Worm (Caenorhabditis elegans) whole organism, L4 larva: ENCODE results near the gene M03C11.3.
"Not testable (repeated sequence)": the region's sequence is repeated elsewhere in the genome, so short reads cannot be mapped to it uniquely, and the experiment has no call there.

Source experiments
- D1046.2 ChIP-seq: fragments of 200-800 bp; sonication (Bioruptor generic); IDR thresholded peaks from 2 replicates; pipeline ENCODE4 v1.3.6; 2022; ENCODE audit warnings: missing genetic modification characterization, missing compliant biosample characterization
- F49E8.2 ChIP-seq: sonication (generic microtip); optimal IDR thresholded peaks from 2 replicates; lab custom pipeline; 2016; ENCODE audit warnings: missing compliant biosample characterization, mild to moderate bottlenecking, missing genetic modification characterization, borderline replicate concordance
- T26A8.4 ChIP-seq: fragments of 200-800 bp; sonication (Bioruptor generic); IDR thresholded peaks from 2 replicates; pipeline ENCODE4 v1.3.6; 2022; ENCODE audit warnings: missing genetic modification characterization, missing compliant biosample characterization
- Y5F2A.4 ChIP-seq: fragments of 200-800 bp; sonication (Bioruptor generic); optimal IDR thresholded peaks from 2 replicates; lab custom pipeline; 2018; ENCODE audit warnings: mild to moderate bottlenecking, missing genetic modification characterization, missing compliant biosample characterization
- Y75B8A.6 ChIP-seq: fragments of 200-800 bp; sonication (Bioruptor generic); IDR thresholded peaks from 2 replicates; pipeline ENCODE4 v1.3.6; 2022; ENCODE audit warnings: missing genetic modification reagents, missing genetic modification characterization, missing compliant biosample characterization
- aha-1 ChIP-seq: fragments of 150-350 bp; peaks from one replicate; lab custom pipeline; 2014; ENCODE audit warnings: missing biosample characterization, missing genetic modification characterization
- attf-4 ChIP-seq: sonication (generic microtip); optimal IDR thresholded peaks from 3 replicates; lab custom pipeline; 2017; ENCODE audit warnings: missing biosample characterization, missing genetic modification characterization
- ceh-28 ChIP-seq: fragments of 150-350 bp; optimal IDR thresholded peaks from 2 replicates; lab custom pipeline; 2014; ENCODE audit warnings: missing biosample characterization, missing genetic modification reagents, missing genetic modification characterization
- ceh-32 ChIP-seq: sonication (generic microtip); optimal IDR thresholded peaks from 2 replicates; lab custom pipeline; 2016; ENCODE audit warnings: mild to moderate bottlenecking, missing genetic modification characterization, missing compliant biosample characterization; ENCODE audit not compliant: poor library complexity
- ceh-44 ChIP-seq: fragments of 200-800 bp; sonication (Bioruptor generic); IDR thresholded peaks from 2 replicates; pipeline ENCODE4 v1.3.6; 2022; ENCODE audit warnings: missing genetic modification reagents, missing genetic modification characterization, missing compliant biosample characterization
- ceh-62 ChIP-seq: sonication (generic microtip); optimal IDR thresholded peaks from 2 replicates; lab custom pipeline; 2017; ENCODE audit warnings: missing biosample characterization, missing genetic modification characterization
- ctbp-1 ChIP-seq: fragments of 200-800 bp; sonication (Bioruptor generic); IDR thresholded peaks from 2 replicates; pipeline ENCODE4 v1.3.6; 2022; ENCODE audit warnings: missing genetic modification reagents, missing genetic modification characterization, missing compliant biosample characterization
- daf-16 ChIP-seq, 3 experiments: sonication (generic microtip); optimal IDR thresholded peaks; 2 replicates each; lab custom pipeline; 2016 to 2017; ENCODE audit warnings: missing genetic modification characterization in 3 of 3, missing genetic modification reagents in 3 of 3, mild to moderate bottlenecking in 2 of 3, missing compliant biosample characterization in 2 of 3, missing biosample characterization in 1 of 3, moderate library complexity in 1 of 3
- dmd-6 ChIP-seq: fragments of 200-800 bp; sonication (Bioruptor generic); IDR thresholded peaks from 2 replicates; pipeline ENCODE4 v1.3.6; 2022; ENCODE audit warnings: missing genetic modification reagents, missing genetic modification characterization, missing compliant biosample characterization
- dmd-8 ChIP-seq: fragments of 200-800 bp; sonication (Bioruptor generic); IDR thresholded peaks from 2 replicates; pipeline ENCODE4 v1.3.6; 2022; ENCODE audit warnings: missing genetic modification characterization, missing compliant biosample characterization
- dmd-9 ChIP-seq: fragments of 200-800 bp; sonication (Bioruptor generic); IDR thresholded peaks from 2 replicates; pipeline ENCODE4 v1.3.6; 2022; ENCODE audit warnings: missing genetic modification reagents, missing genetic modification characterization, missing compliant biosample characterization
- dpl-1 ChIP-seq: fragments of 150-350 bp; optimal IDR thresholded peaks from 2 replicates; lab custom pipeline; 2014; ENCODE audit warnings: missing biosample characterization, missing genetic modification reagents, missing genetic modification characterization
- egl-43 ChIP-seq: fragments of 200-800 bp; sonication (Bioruptor generic); IDR thresholded peaks from 2 replicates; pipeline ENCODE4 v1.3.6; 2022; ENCODE audit warnings: missing genetic modification reagents, missing genetic modification characterization, missing compliant biosample characterization
- jun-1 ChIP-seq: fragments of 150-350 bp; optimal IDR thresholded peaks from 2 replicates; lab custom pipeline; 2014; ENCODE audit warnings: missing biosample characterization, missing genetic modification reagents, missing genetic modification characterization
- lin-1 ChIP-seq: fragments of 200-800 bp; sonication (Bioruptor generic); IDR thresholded peaks from 2 replicates; pipeline ENCODE4 v1.3.6; 2022; ENCODE audit warnings: missing genetic modification reagents, missing genetic modification characterization, missing compliant biosample characterization
- lin-15B ChIP-seq: fragments of 150-350 bp; sonication (generic microtip); optimal IDR thresholded peaks from 3 replicates; lab custom pipeline; 2014; ENCODE audit warnings: missing biosample characterization, missing genetic modification characterization
- lin-29 ChIP-seq: fragments of 200-800 bp; sonication (Bioruptor generic); IDR thresholded peaks from 2 replicates; pipeline ENCODE4 v1.3.6; 2022; ENCODE audit warnings: missing genetic modification reagents, missing genetic modification characterization, missing compliant biosample characterization
- lir-3 ChIP-seq: sonication (generic microtip); optimal IDR thresholded peaks from 2 replicates; lab custom pipeline; 2016; ENCODE audit warnings: mild to moderate bottlenecking, missing genetic modification characterization, missing compliant biosample characterization
- madf-9 ChIP-seq: fragments of 200-800 bp; sonication (Bioruptor generic); conservative IDR thresholded peaks from 2 replicates; pipeline ENCODE4 v1.3.6; 2022; ENCODE audit warnings: missing genetic modification reagents, missing genetic modification characterization, missing compliant biosample characterization
- mep-1 ChIP-seq: fragments of 150-350 bp; sonication (generic microtip); optimal IDR thresholded peaks from 3 replicates; lab custom pipeline; 2014; ENCODE audit warnings: missing biosample characterization, missing genetic modification characterization
- mes-2 ChIP-seq: sonication (generic microtip); optimal IDR thresholded peaks from 2 replicates; lab custom pipeline; 2016; ENCODE audit warnings: missing genotype, mild to moderate bottlenecking, missing genetic modification characterization, missing compliant biosample characterization; ENCODE audit not compliant: poor library complexity, severe bottlenecking
- nhr-11 ChIP-seq: fragments of 150-350 bp; optimal IDR thresholded peaks from 2 replicates; lab custom pipeline; 2014; ENCODE audit warnings: missing biosample characterization, missing genetic modification characterization
- nhr-25 ChIP-seq: sonication (generic microtip); optimal IDR thresholded peaks from 2 replicates; lab custom pipeline; 2017; ENCODE audit warnings: missing genetic modification characterization, mild to moderate bottlenecking, missing compliant biosample characterization, antibody characterized with exemption, moderate library complexity, borderline replicate concordance; ENCODE audit not compliant: insufficient read depth
- nhr-28 ChIP-seq: fragments of 150-350 bp; optimal IDR thresholded peaks from 2 replicates; lab custom pipeline; 2014; ENCODE audit warnings: missing biosample characterization, missing genetic modification characterization
- nhr-41 ChIP-seq: fragments of 200-800 bp; sonication (Bioruptor generic); IDR thresholded peaks from 2 replicates; pipeline ENCODE4 v1.3.6; 2022; ENCODE audit warnings: missing genetic modification reagents, missing genetic modification characterization, missing compliant biosample characterization
- nhr-42 ChIP-seq: fragments of 200-800 bp; sonication (Bioruptor generic); IDR thresholded peaks from 2 replicates; pipeline ENCODE4 v1.3.6; 2022; ENCODE audit warnings: missing genetic modification characterization, missing compliant biosample characterization
- pha-4 ChIP-seq, 2 experiments: fragments of 150-350 bp in 1 of 2; fragments of 200-800 bp in 1 of 2; sonication (Bioruptor generic) in 1 of 2; IDR thresholded peaks in 1 of 2; optimal IDR thresholded peaks in 1 of 2; 2 replicates each; pipeline versions ENCODE4 v1.3.6 to Lab custom; 2014 to 2022; ENCODE audit warnings: missing genetic modification characterization in 2 of 2, missing genetic modification reagents in 2 of 2, missing biosample characterization in 1 of 2, missing compliant biosample characterization in 1 of 2
- php-3 ChIP-seq: fragments of 200-800 bp; sonication (Bioruptor generic); IDR thresholded peaks from 2 replicates; pipeline ENCODE4 v1.3.6; 2022; ENCODE audit warnings: missing genetic modification reagents, missing genetic modification characterization, missing compliant biosample characterization
- rbr-2 ChIP-seq: sonication (generic microtip); optimal IDR thresholded peaks from 2 replicates; lab custom pipeline; 2016; ENCODE audit warnings: missing genotype, missing genetic modification characterization, missing compliant biosample characterization
- unc-130 ChIP-seq: sonication (generic microtip); optimal IDR thresholded peaks from 2 replicates; lab custom pipeline; 2016; ENCODE audit warnings: missing genetic modification reagents, missing genetic modification characterization, missing compliant biosample characterization
- unc-62 ChIP-seq, 3 experiments: fragments of 150-350 bp in 1 of 3; sonication (generic microtip); optimal IDR thresholded peaks in 2 of 3; peaks in 1 of 3; 1 replicate in 1 of 3; 2 replicates in 2 of 3; lab custom pipeline; 2014 to 2017; ENCODE audit warnings: missing biosample characterization in 3 of 3, missing genetic modification characterization in 3 of 3, missing genetic modification reagents in 3 of 3, missing genotype in 1 of 3
- zfp-2 ChIP-seq: sonication (generic microtip); optimal IDR thresholded peaks from 2 replicates; lab custom pipeline; 2016; ENCODE audit warnings: mild to moderate bottlenecking, missing genetic modification characterization, missing compliant biosample characterization
- zfp-3 ChIP-seq: fragments of 200-800 bp; sonication (Bioruptor generic); conservative IDR thresholded peaks from 2 replicates; pipeline ENCODE4 v1.3.6; 2022; ENCODE audit warnings: missing genetic modification reagents, missing genetic modification characterization, missing compliant biosample characterization

Gene M03C11.3

ce11 chrIII:10438780-10439179, 33.9 kb downstream of the M03C11.3 start, which contains the start of gene H04D03.6:
Gene H04D03.6 (minus strand): TSS chrIII:10438880.
- not testable (repeated sequence) for TF ChIP-seq lin-1 (GFP tag; lab: Robert Waterston, UW); ceh-32 (tag; lab: Kevin White, UChicago); mep-1

ce11 chrIII:10442355-10443140, 37.7 kb downstream of the M03C11.3 start, which contains the start of the genes H04D03.2 and ecps-2:
Gene H04D03.2 (minus strand): TSS chrIII:10442405.
Gene ecps-2 (plus strand): TSS chrIII:10443090.
- TF ChIP-seq unc-62 (GFP tag; optimal IDR thresholded peaks at IDR 0.05 in 1 of 2; lab: Kevin White, UChicago), result peak in 1 of 2 experiments; percentile 66
- TF ChIP-seq unc-62 (tag; optimal IDR thresholded peaks at IDR 0.05; lab: Kevin White, UChicago), result no peak
- TF ChIP-seq Y5F2A.4, result no peak

ce11 chrIII:10446730-10447129, 41.9 kb downstream of the M03C11.3 start, which contains the start of gene H04D03.7:
Gene H04D03.7 (minus strand): TSS chrIII:10446830.
- TF ChIP-seq D1046.2 (GFP tag; lab: Robert Waterston, UW), result no peak
- TF ChIP-seq nhr-28 (tag; lab: Kevin White, UChicago), result no peak
- TF ChIP-seq nhr-41 (GFP tag; lab: Robert Waterston, UW), result no peak
- TF ChIP-seq ctbp-1, result no peak
- TF ChIP-seq php-3 (GFP tag; lab: Robert Waterston, UW), result no peak
- no peak for TF ChIP-seq aha-1 (tag; lab: Kevin White, UChicago)
- no peak for TF ChIP-seq egl-43 (GFP tag; lab: Robert Waterston, UW)
- TF ChIP-seq ceh-44 (GFP tag; lab: Robert Waterston, UW), result no peak
- TF ChIP-seq madf-9 (GFP tag; lab: Robert Waterston, UW), result no peak
- no peak for TF ChIP-seq ceh-28 (tag; lab: Kevin White, UChicago)
- no peak for TF ChIP-seq attf-4 (tag; lab: Kevin White, UChicago)
- TF ChIP-seq, all 104 proteins: peak for 0

ce11 chrIII:10451012-10451411, 46.1 kb downstream of the M03C11.3 start, which contains the start of gene H04D03.4:
Gene H04D03.4 (minus strand): TSS chrIII:10451112.
- TF ChIP-seq nhr-25 (tag; lab: Kevin White, UChicago) (no peak), F49E8.2 (tag; lab: Kevin White, UChicago) (no peak), nhr-11 (tag; lab: Kevin White, UChicago) (no peak), madf-9 (GFP tag; lab: Robert Waterston, UW) (no peak), lin-15B (no peak), ceh-62 (no peak)

ce11 chrIII:10460427-10461163, 55.7 kb downstream of the M03C11.3 start, which contains the start of gene ecps-1:
Gene ecps-1 (minus strand): TSS chrIII:10460551.
- TF ChIP-seq jun-1, result peak; percentile 56
- TF ChIP-seq daf-16 (GFP tag; optimal IDR thresholded peaks at IDR 0.05; lab: Kevin White, UChicago), result no peak
- peak; percentile 53 for TF ChIP-seq daf-16 (tag; optimal IDR thresholded peaks at IDR 0.05; lab: Kevin White, UChicago)
- peak; percentile 98 for TF ChIP-seq mes-2 (tag; lab: Kevin White, UChicago)
- peak; percentile 28 for TF ChIP-seq nhr-25 (tag; lab: Kevin White, UChicago)
- 0 out of 2 replicates have a peak, but pooled peaks have one; percentile 66 for TF ChIP-seq zfp-3 (GFP tag; lab: Robert Waterston, UW)
- TF ChIP-seq lin-29 (GFP tag; lab: Robert Waterston, UW), result no peak
- peak; percentile 79 for TF ChIP-seq dmd-6
- TF ChIP-seq dmd-8 (GFP tag; lab: Robert Waterston, UW), result no peak
- peak; percentile 81 for TF ChIP-seq dpl-1 (GFP tag; lab: Kevin White, UChicago)
- no peak for TF ChIP-seq zfp-2 (tag; lab: Kevin White, UChicago)
- TF ChIP-seq lir-3 (tag; lab: Kevin White, UChicago), result peak; percentile 21
- TF ChIP-seq pha-4 (GFP tag; IDR thresholded peaks at IDR 0.05; lab: Robert Waterston, UW), result 0 out of 2 replicates have a peak, but pooled peaks have one; percentile 74
- peak; percentile 79 for TF ChIP-seq pha-4 (tag; optimal IDR thresholded peaks at IDR 0.05; lab: Kevin White, UChicago)
- peak; percentile 78 for TF ChIP-seq nhr-42 (GFP tag; lab: Robert Waterston, UW)
- peak; percentile 86 for TF ChIP-seq dmd-9
- TF ChIP-seq unc-130 (GFP tag; lab: Kevin White, UChicago), result peak; percentile 94
- no peak for TF ChIP-seq Y5F2A.4
- peak; percentile 60 for TF ChIP-seq T26A8.4 (GFP tag; lab: Robert Waterston, UW)
- peak; percentile 60 for TF ChIP-seq rbr-2 (tag; lab: Kevin White, UChicago)
- no peak for TF ChIP-seq Y75B8A.6 (GFP tag; lab: Robert Waterston, UW)
